Fruit fly (Drosophila melanogaster): Measurements from ENCODE around the gene hep.
A peak's percentile ranks its signal among the peaks of the same experiment; 100 is the strongest.

hep gene

DNA sequence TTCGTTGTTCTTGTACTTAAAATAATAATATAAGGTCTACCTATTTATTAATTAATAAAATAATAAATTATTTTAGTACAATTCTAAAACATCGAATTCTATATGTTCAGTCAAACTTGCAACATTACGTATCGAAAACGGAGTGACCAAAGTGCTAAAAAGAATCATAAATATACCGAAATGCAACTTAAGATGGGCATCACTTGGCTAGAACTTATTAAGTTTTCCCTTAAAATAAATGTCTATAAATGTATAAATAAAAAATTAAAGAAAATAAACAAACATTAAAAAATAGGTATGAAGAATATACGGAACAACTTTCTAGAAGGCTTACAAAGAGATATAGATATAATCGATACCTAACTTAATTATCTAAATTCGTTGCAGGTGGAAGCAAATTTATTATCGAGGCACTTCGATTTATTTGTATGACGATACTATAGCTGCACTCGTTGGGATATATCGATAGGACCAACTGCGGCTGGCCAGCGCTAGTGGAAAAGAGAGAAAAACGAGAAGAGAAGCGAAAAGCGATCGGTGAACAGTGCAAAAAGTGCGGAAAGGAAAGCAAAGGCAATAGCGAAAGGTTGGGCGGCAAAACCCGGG, 525 bp upstream of the hep start, which contains the start of gene lic (continued):
- TF ChIP-seq CG12942 (GFP tag; optimal IDR thresholded peaks at IDR 0.05) (no peak), Oaz (GFP tag; IDR thresholded peaks at IDR 0.05) (no peak), Jarid2 (GFP tag; optimal IDR thresholded peaks at IDR 0.05) (no peak), CG13424 (tag; optimal IDR thresholded peaks at IDR 0.05) (no peak), CG15269 (tag; optimal IDR thresholded peaks at IDR 0.05) (no peak), sqz (GFP tag; optimal IDR thresholded peaks at IDR 0.05) (no peak), Dip3 (GFP tag; optimal IDR thresholded peaks at IDR 0.05) (no peak), tin (GFP tag; optimal IDR thresholded peaks at IDR 0.05) (no peak), D19B (GFP tag; optimal IDR thresholded peaks at IDR 0.05) (no peak), Neu2 (GFP tag; optimal IDR thresholded peaks at IDR 0.05; ENCODE audit: borderline replicate concordance) (no peak), tx (GFP tag; optimal IDR thresholded peaks at IDR 0.05) (no peak), CG18599 (GFP tag; optimal IDR thresholded peaks at IDR 0.05) (no peak), sna (GFP tag; IDR thresholded peaks at IDR 0.05; ENCODE audit: partially characterized antibody) (peak; percentile 61), hth (optimal IDR thresholded peaks at IDR 0.05) (no peak), fd96Cb (tag; optimal IDR thresholded peaks at IDR 0.05) (no peak), CG17186 (GFP tag; optimal IDR thresholded peaks at IDR 0.05) (no peak), CG33557 (GFP tag; optimal IDR thresholded peaks at IDR 0.05) (no peak), CG12236 (GFP tag; optimal IDR thresholded peaks at IDR 0.05) (no peak)

- TF ChIP-seq chm (GFP tag; IDR thresholded peaks at IDR 0.05) (peak; percentile 28; the same call in 1 of the 2 replicates), Dll (GFP tag; IDR thresholded peaks at IDR 0.05; ENCODE audit: partially characterized antibody) (no peak), CG3163 (GFP tag; optimal IDR thresholded peaks at IDR 0.05) (no peak), HLHmδ (GFP tag; optimal IDR thresholded peaks at IDR 0.05) (peak; percentile 20), bowl (GFP tag; IDR thresholded peaks at IDR 0.05) (0 out of 2 replicates have a peak, but pooled peaks have one; percentile 9), hbn (GFP tag; IDR thresholded peaks at IDR 0.05; ENCODE audit: partially characterized antibody) (no peak), CG5953 (GFP tag; IDR thresholded peaks at IDR 0.05) (0 out of 2 replicates have a peak, but pooled peaks have one; percentile 4), az2 (GFP tag; optimal IDR thresholded peaks at IDR 0.05) (no peak), klu (GFP tag; IDR thresholded peaks at IDR 0.05) (no peak), Sry-δ (GFP tag; optimal IDR thresholded peaks at IDR 0.05) (no peak), unpg (GFP tag; optimal IDR thresholded peaks at IDR 0.05) (no peak), inv (GFP tag; IDR thresholded peaks at IDR 0.05; ENCODE audit: partially characterized antibody) (no peak), Deaf1 (tag; optimal IDR thresholded peaks at IDR 0.05) (no peak), CG17328 (GFP tag; IDR thresholded peaks at IDR 0.05) (peak; percentile 19; the same call in 1 of the 2 replicates), CG43689 (GFP tag; IDR thresholded peaks at IDR 0.05) (0 out of 2 replicates have a peak, but pooled peaks have one; percentile 21), CG12391 (tag; optimal IDR thresholded peaks at IDR 0.05) (no peak), CG2120 (GFP tag; optimal IDR thresholded peaks at IDR 0.05) (no peak), CG1024 (GFP tag; IDR thresholded peaks at IDR 0.05) (0 out of 2 replicates have a peak, but pooled peaks have one; percentile 4), BEAF-32 (GFP tag; optimal IDR thresholded peaks at IDR 0.05) (no peak), Ets65A (GFP tag) (no peak), sens (GFP tag) (peak; percentile 32), Med (GFP tag) (peak; percentile 41), CG9727 (GFP tag; optimal IDR thresholded peaks at IDR 0.05) (peak; percentile 23), Ets97D (GFP tag; optimal IDR thresholded peaks at IDR 0.05) (peak; percentile 60), prd (optimal IDR thresholded peaks at IDR 0.05) (no peak), prd (GFP tag; IDR thresholded peaks at IDR 0.05) (no peak), CG8089 (GFP tag; optimal IDR thresholded peaks at IDR 0.05) (no peak), Xrp1 (GFP tag; IDR thresholded peaks at IDR 0.05) (no peak), Awh (GFP tag; IDR thresholded peaks at IDR 0.05) (0 out of 2 replicates have a peak, but pooled peaks have one; percentile 44), CG13775 (GFP tag; optimal IDR thresholded peaks at IDR 0.05) (peak; percentile 96), Rx (GFP tag; IDR thresholded peaks at IDR 0.05) (no peak), NC2β (GFP tag; optimal IDR thresholded peaks at IDR 0.05) (no peak), toy (GFP tag; IDR thresholded peaks at IDR 0.05) (no peak)
These were observed 859 bp downstream of the hep start for dm6 chrX:13089375-13089774.

Measured in whole organism, embryonic.